Worm (Caenorhabditis elegans): ENCODE measurements around the gene ssu-1.

DNA sequence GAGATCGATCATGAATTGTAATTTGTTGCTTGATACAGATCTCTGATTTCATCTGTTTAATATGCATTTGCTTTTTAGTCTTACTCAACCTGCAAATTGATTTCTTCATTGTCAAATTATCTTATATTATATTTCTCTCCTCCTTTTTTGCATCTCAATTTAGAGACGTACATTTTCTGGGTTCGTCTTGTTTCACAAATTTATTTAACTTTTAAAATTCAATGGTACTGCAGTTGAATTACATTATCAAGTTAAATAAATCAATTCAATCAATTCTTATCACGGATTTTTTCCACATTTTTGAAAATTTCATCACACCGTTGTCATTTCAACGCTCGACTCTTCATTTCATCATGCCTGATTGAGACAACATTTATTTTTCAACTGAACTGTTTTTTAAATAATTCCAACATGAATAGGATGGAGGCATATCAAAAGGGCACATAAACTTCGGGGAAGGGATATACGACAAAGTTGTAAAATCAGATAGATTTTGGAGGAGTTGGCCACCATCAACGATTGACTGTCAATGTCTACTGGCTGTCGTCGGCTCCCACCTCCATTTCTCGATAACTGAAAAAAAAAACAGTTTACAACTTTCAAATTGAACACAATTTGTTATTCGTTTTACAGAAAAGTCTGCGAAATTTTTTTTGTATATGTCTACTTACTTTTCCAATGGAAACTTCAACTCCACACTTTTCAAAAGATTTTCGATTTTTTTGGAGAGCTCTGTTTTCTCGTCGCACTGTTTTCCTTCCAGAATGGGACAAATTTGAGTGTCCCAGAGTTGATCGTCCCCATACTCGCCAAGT lies 29.4 kb upstream of the ssu-1 start:
- TF ChIP-seq skn-1 (tag; optimal IDR thresholded peaks at IDR 0.05) = no peak
- peak in 1 of 2 experiments; percentile 16 for TF ChIP-seq daf-16 (GFP tag; optimal IDR thresholded peaks at IDR 0.05)
- TF ChIP-seq daf-16 (tag; optimal IDR thresholded peaks at IDR 0.05) = peak; percentile 74
- TF ChIP-seq lsy-2 (tag; optimal IDR thresholded peaks at IDR 0.05) = peak in 1 of 2 experiments; percentile 50

All from whole organism, L4 larva.